Fruit fly (Drosophila melanogaster) whole organism, prepupa: Measurements from ENCODE around the gene wkd.

Source experiments
- Blimp-1 ChIP-seq: fragments of 200-800 bp; sonication (Bioruptor generic); optimal IDR thresholded peaks from 3 replicates; lab custom pipeline; 2017; ENCODE audit warnings: missing biosample characterization, missing genetic modification characterization, mild to moderate bottlenecking, moderate library complexity, missing genetic modification reagents
- CG10669 ChIP-seq: fragments of 200-800 bp; sonication (Bioruptor generic); optimal IDR thresholded peaks from 3 replicates; lab custom pipeline; 2018; ENCODE audit warnings: missing biosample characterization, mild to moderate bottlenecking, missing genetic modification characterization, moderate library complexity
- CG15336 ChIP-seq: fragments of 200-800 bp; sonication (Bioruptor generic); IDR thresholded peaks from 2 replicates; pipeline ENCODE4 v1.3.6; 2022; ENCODE audit warnings: missing biosample characterization, missing genetic modification characterization
- CG1621 ChIP-seq: fragments of 200-800 bp; sonication (Bioruptor generic); optimal IDR thresholded peaks from 3 replicates; lab custom pipeline; 2018; ENCODE audit warnings: missing biosample characterization, mild to moderate bottlenecking, missing genetic modification characterization
- CG3919 ChIP-seq: fragments of 200-800 bp; sonication (Bioruptor generic); optimal IDR thresholded peaks from 3 replicates; lab custom pipeline; 2016; ENCODE audit warnings: missing biosample characterization, missing genetic modification characterization
- Eip78C ChIP-seq: fragments of 200-800 bp; sonication (Bioruptor generic); peaks from one replicate; lab custom pipeline; 2016; ENCODE audit warnings: missing biosample characterization, missing genetic modification characterization
- Ets21C ChIP-seq: fragments of 200-800 bp; sonication (Bioruptor generic); optimal IDR thresholded peaks from 3 replicates; lab custom pipeline; 2016; ENCODE audit warnings: missing biosample characterization, missing genetic modification characterization
- Gug ChIP-seq: fragments of 200-800 bp; sonication (Bioruptor generic); IDR thresholded peaks from 2 replicates; pipeline ENCODE4 v1.3.6; 2022; ENCODE audit warnings: missing biosample characterization, missing genetic modification characterization
- Hr39 ChIP-seq: fragments of 200-800 bp; sonication (Bioruptor generic); optimal IDR thresholded peaks from 2 replicates; lab custom pipeline; 2016; ENCODE audit warnings: missing biosample characterization, missing genetic modification characterization
- Lpt ChIP-seq: fragments of 200-800 bp; sonication (Bioruptor generic); optimal IDR thresholded peaks from 3 replicates; lab custom pipeline; 2016; ENCODE audit warnings: missing biosample characterization, missing genetic modification characterization
- fkh ChIP-seq: fragments of 200-800 bp; sonication (Bioruptor generic); optimal IDR thresholded peaks from 3 replicates; lab custom pipeline; 2017; ENCODE audit warnings: missing biosample characterization, mild to moderate bottlenecking, missing genetic modification characterization, moderate library complexity
- pdm3 ChIP-seq: fragments of 200-800 bp; sonication (Bioruptor generic); optimal IDR thresholded peaks from 3 replicates; lab custom pipeline; 2016; ENCODE audit warnings: missing biosample characterization, missing genetic modification characterization
- spab ChIP-seq: fragments of 200-800 bp; sonication (Bioruptor generic); optimal IDR thresholded peaks from 2 replicates; lab custom pipeline; 2017; ENCODE audit warnings: missing biosample characterization, mild to moderate bottlenecking, missing genetic modification characterization, missing genetic modification reagents
- topi ChIP-seq: fragments of 200-800 bp; sonication (Bioruptor generic); optimal IDR thresholded peaks from 3 replicates; lab custom pipeline; 2016; ENCODE audit warnings: missing biosample characterization, missing genetic modification characterization

- no peak for TF ChIP-seq topi
- TF ChIP-seq Ets21C (GFP tag; lab: Kevin White, UChicago): no peak
- TF ChIP-seq Gug: no peak
- no peak for TF ChIP-seq Eip78C (GFP tag; lab: Kevin White, UChicago)
- no peak for TF ChIP-seq CG3919 (GFP tag; lab: Kevin White, UChicago)
- no peak for TF ChIP-seq pdm3
- no peak for TF ChIP-seq Hr39 (GFP tag; lab: Kevin White, UChicago)
- no peak for TF ChIP-seq CG15336 (GFP tag; lab: Robert Waterston, UW)
- TF ChIP-seq Blimp-1: no peak
- no peak for TF ChIP-seq CG10669
- no peak for TF ChIP-seq fkh
- no peak for TF ChIP-seq CG1621
- no peak for TF ChIP-seq Lpt
- TF ChIP-seq spab (GFP tag; lab: Kevin White, UChicago): no peak
Observed at dm6 chr3R:11554982-11555381, 26.4 kb upstream of the wkd start.
